Fruit fly (Drosophila melanogaster) whole organism, embryonic: Measurements from ENCODE around the gene CG4629.

ENCODE experiments used
- BEAF-32 ChIP-seq: fragments of 200-800 bp; sonication (Bioruptor generic); optimal IDR thresholded peaks from 3 replicates; lab custom pipeline; 2017; ENCODE audit warnings: missing biosample characterization, missing genetic modification characterization, mild to moderate bottlenecking, moderate library complexity, missing genetic modification reagents
- CG11504 ChIP-seq: fragments of 200-800 bp; sonication (Bioruptor generic); optimal IDR thresholded peaks from 3 replicates; lab custom pipeline; 2019; ENCODE audit warnings: missing biosample characterization, mild to moderate bottlenecking, missing genetic modification characterization, moderate library complexity
- CG12071 ChIP-seq: fragments of 200-800 bp; sonication (Bioruptor generic); optimal IDR thresholded peaks from 3 replicates; lab custom pipeline; 2018; ENCODE audit warnings: missing biosample characterization, mild to moderate bottlenecking, missing genetic modification characterization
- CG12299 ChIP-seq: fragments of 200-800 bp; sonication (Bioruptor generic); optimal IDR thresholded peaks from 2 replicates; lab custom pipeline; 2018; ENCODE audit warnings: missing biosample characterization, mild to moderate bottlenecking, missing genetic modification characterization
- CG15269 ChIP-seq: fragments of 200-800 bp; sonication (Bioruptor generic); optimal IDR thresholded peaks from 2 replicates; lab custom pipeline; 2018; ENCODE audit warnings: missing biosample characterization, mild to moderate bottlenecking, missing genetic modification characterization, moderate library complexity
- CG1602 ChIP-seq: fragments of 200-800 bp; sonication (Bioruptor generic); optimal IDR thresholded peaks from 3 replicates; lab custom pipeline; 2016; ENCODE audit warnings: missing biosample characterization, missing genetic modification characterization
- CG16813 ChIP-seq: fragments of 200-800 bp; sonication (Bioruptor generic); IDR thresholded peaks from 3 replicates; pipeline ENCODE4 v1.3.6; 2022; ENCODE audit warnings: missing biosample characterization, missing genetic modification characterization; ENCODE audit not compliant: partially characterized antibody
- CG17186 ChIP-seq: fragments of 200-800 bp; sonication (Bioruptor generic); optimal IDR thresholded peaks from 3 replicates; lab custom pipeline; 2017; ENCODE audit warnings: missing biosample characterization, missing genetic modification reagents, missing genetic modification characterization
- CG17612 ChIP-seq: fragments of 200-800 bp; sonication (Bioruptor generic); IDR thresholded peaks from 2 replicates; pipeline ENCODE4 v1.3.6; 2022; ENCODE audit warnings: missing biosample characterization, missing genetic modification characterization
- CG18262 ChIP-seq: fragments of 200-800 bp; optimal IDR thresholded peaks from 3 replicates; lab custom pipeline; 2019; ENCODE audit warnings: missing biosample characterization, mild to moderate bottlenecking, missing genetic modification characterization, moderate library complexity
- CG18619 ChIP-seq: fragments of 200-800 bp; sonication (Bioruptor generic); optimal IDR thresholded peaks from 3 replicates; lab custom pipeline; 2017; ENCODE audit warnings: missing biosample characterization, mild to moderate bottlenecking, missing genetic modification characterization
- CG30403 ChIP-seq: fragments of 200-800 bp; sonication (Bioruptor generic); optimal IDR thresholded peaks from 3 replicates; lab custom pipeline; 2016; ENCODE audit warnings: missing biosample characterization, missing genetic modification characterization
- CG3163 ChIP-seq: fragments of 200-800 bp; sonication (Bioruptor generic); optimal IDR thresholded peaks from 3 replicates; lab custom pipeline; 2016; ENCODE audit warnings: missing biosample characterization, missing genetic modification characterization
- CG32532 ChIP-seq: fragments of 200-800 bp; sonication (Bioruptor generic); IDR thresholded peaks from 2 replicates; pipeline ENCODE4 v1.3.6; 2022; ENCODE audit warnings: missing biosample characterization, missing genetic modification characterization
- CG4404 ChIP-seq: fragments of 200-800 bp; sonication (Bioruptor generic); IDR thresholded peaks from 2 replicates; pipeline ENCODE4 v1.3.6; 2022; ENCODE audit warnings: missing biosample characterization, missing genetic modification characterization
- CG4424 ChIP-seq: fragments of 200-800 bp; sonication (Bioruptor generic); optimal IDR thresholded peaks from 3 replicates; lab custom pipeline; 2016; ENCODE audit warnings: missing biosample characterization, missing genetic modification characterization
- CG7372 ChIP-seq: fragments of 200-800 bp; sonication (Bioruptor generic); IDR thresholded peaks from 2 replicates; pipeline ENCODE4 v1.3.6; 2022; ENCODE audit warnings: missing biosample characterization, missing genetic modification characterization
- CG7786 ChIP-seq: fragments of 200-800 bp; sonication (Bioruptor generic); optimal IDR thresholded peaks from 2 replicates; lab custom pipeline; 2016; ENCODE audit warnings: missing biosample characterization, missing genetic modification characterization
- CG8290 ChIP-seq, 3 experiments: fragments of 200-800 bp; sonication (Bioruptor generic); optimal IDR thresholded peaks; 2 replicates each; lab custom pipeline; 2016 to 2019; ENCODE audit warnings: missing biosample characterization in 3 of 3, missing genetic modification characterization in 3 of 3, mild to moderate bottlenecking in 2 of 3, moderate library complexity in 1 of 3
- CG8765 ChIP-seq: fragments of 200-800 bp; sonication (Bioruptor generic); IDR thresholded peaks from 2 replicates; pipeline ENCODE4 v1.3.6; 2022; ENCODE audit warnings: missing biosample characterization, missing genetic modification characterization
- ERR ChIP-seq: fragments of 200-800 bp; sonication (Bioruptor generic); optimal IDR thresholded peaks from 2 replicates; lab custom pipeline; 2016; ENCODE audit warnings: missing biosample characterization, missing genetic modification characterization
- Ets97D ChIP-seq: fragments of 200-800 bp; sonication (Bioruptor generic); optimal IDR thresholded peaks from 3 replicates; lab custom pipeline; 2016; ENCODE audit warnings: missing biosample characterization, missing genetic modification characterization
- HLH54F ChIP-seq: fragments of 200-800 bp; sonication (Bioruptor generic); optimal IDR thresholded peaks from 3 replicates; lab custom pipeline; 2016; ENCODE audit warnings: missing biosample characterization, missing genetic modification characterization
- HmgD ChIP-seq: fragments of 200-800 bp; sonication (Bioruptor generic); optimal IDR thresholded peaks from 3 replicates; lab custom pipeline; 2016; ENCODE audit warnings: missing biosample characterization, missing genetic modification characterization
- Hr51 ChIP-seq, 2 experiments: fragments of 200-800 bp; sonication (Bioruptor generic); optimal IDR thresholded peaks; 2 replicates in 1 of 2; 3 replicates in 1 of 2; lab custom pipeline; 2016 to 2018; ENCODE audit warnings: missing biosample characterization in 2 of 2, missing genetic modification characterization in 2 of 2, mild to moderate bottlenecking in 1 of 2, moderate library complexity in 1 of 2
- Mad ChIP-seq: fragments of 200-800 bp; sonication (Bioruptor generic); optimal IDR thresholded peaks from 2 replicates; lab custom pipeline; 2016; ENCODE audit warnings: missing biosample characterization, missing genetic modification characterization
- Max ChIP-seq: fragments of 200-800 bp; sonication (Bioruptor generic); optimal IDR thresholded peaks from 2 replicates; lab custom pipeline; 2016; ENCODE audit warnings: missing biosample characterization, mild to moderate bottlenecking, missing genetic modification characterization
- NK7.1 ChIP-seq: fragments of 200-800 bp; sonication (Bioruptor generic); optimal IDR thresholded peaks from 3 replicates; lab custom pipeline; 2016; ENCODE audit warnings: missing biosample characterization, missing genetic modification characterization
- Pdp1 ChIP-seq, 2 experiments: fragments of 200-800 bp; sonication (Bioruptor generic); optimal IDR thresholded peaks; 3 replicates each; lab custom pipeline; 2016; ENCODE audit warnings: missing biosample characterization in 2 of 2, missing genetic modification characterization in 2 of 2, mild to moderate bottlenecking in 1 of 2, moderate library complexity in 1 of 2
- Sry-δ ChIP-seq: fragments of 200-800 bp; sonication (Bioruptor generic); optimal IDR thresholded peaks from 2 replicates; lab custom pipeline; 2016; ENCODE audit warnings: missing biosample characterization, missing genetic modification characterization
- bcd ChIP-seq: fragments of 200-800 bp; sonication (Bioruptor generic); optimal IDR thresholded peaks from 2 replicates; lab custom pipeline; 2017; ENCODE audit warnings: missing biosample characterization, mild to moderate bottlenecking, missing genetic modification characterization
- cas ChIP-seq: fragments of 200-800 bp; sonication (Bioruptor generic); IDR thresholded peaks from 2 replicates; pipeline ENCODE4 v1.3.6; 2022; ENCODE audit warnings: missing biosample characterization, missing genetic modification characterization
- corto ChIP-seq: fragments of 200-800 bp; sonication (Bioruptor generic); optimal IDR thresholded peaks from 2 replicates; lab custom pipeline; 2016; ENCODE audit warnings: missing biosample characterization, mild to moderate bottlenecking, missing genetic modification characterization, moderate library complexity
- dati ChIP-seq: fragments of 200-800 bp; sonication (Bioruptor generic); IDR thresholded peaks from 2 replicates; pipeline ENCODE4 v1.3.6; 2022; ENCODE audit warnings: missing biosample characterization, missing genetic modification characterization
- dysf ChIP-seq: fragments of 200-800 bp; sonication (Bioruptor generic); IDR thresholded peaks from 3 replicates; pipeline ENCODE4 v1.3.6; 2022; ENCODE audit warnings: missing biosample characterization, missing genetic modification characterization
- emc ChIP-seq: fragments of 200-800 bp; sonication (Bioruptor generic); optimal IDR thresholded peaks from 2 replicates; lab custom pipeline; 2016; ENCODE audit warnings: missing biosample characterization, missing genetic modification characterization
- gce ChIP-seq: fragments of 200-800 bp; sonication (Bioruptor generic); IDR thresholded peaks from 3 replicates; pipeline ENCODE4 v1.3.6; 2022; ENCODE audit warnings: missing biosample characterization, missing genetic modification characterization
- gsb-n ChIP-seq: fragments of 200-800 bp; sonication (Bioruptor generic); optimal IDR thresholded peaks from 3 replicates; lab custom pipeline; 2018; ENCODE audit warnings: missing biosample characterization, mild to moderate bottlenecking, missing genetic modification characterization
- hkb ChIP-seq, 2 experiments: fragments of 200-800 bp in 1 of 2; fragments of >200 bp in 1 of 2; sonication (Bioruptor generic) in 1 of 2; IDR thresholded peaks in 1 of 2; optimal IDR thresholded peaks in 1 of 2; 2 replicates each; pipeline versions ENCODE4 v1.3.6 to Lab custom; 2017 to 2022; ENCODE audit warnings: missing biosample characterization in 1 of 2, missing genetic modification characterization in 1 of 2
- inv ChIP-seq: fragments of 200-800 bp; sonication (Bioruptor generic); IDR thresholded peaks from 2 replicates; pipeline ENCODE4 v1.3.6; 2022; ENCODE audit warnings: missing biosample characterization, missing genetic modification characterization; ENCODE audit not compliant: partially characterized antibody
- lab ChIP-seq: fragments of 200-800 bp; sonication (Bioruptor generic); optimal IDR thresholded peaks from 3 replicates; lab custom pipeline; 2017; ENCODE audit warnings: missing biosample characterization, missing genetic modification characterization, mild to moderate bottlenecking, moderate library complexity, missing genetic modification reagents
- nom ChIP-seq: fragments of 200-800 bp; sonication (Bioruptor generic); optimal IDR thresholded peaks from 2 replicates; lab custom pipeline; 2017; ENCODE audit warnings: missing biosample characterization, missing genetic modification characterization, mild to moderate bottlenecking, moderate library complexity, missing genetic modification reagents
- pb ChIP-seq: fragments of 200-800 bp; sonication (Bioruptor generic); optimal IDR thresholded peaks from 3 replicates; lab custom pipeline; 2016; ENCODE audit warnings: missing biosample characterization, missing genetic modification characterization
- row ChIP-seq: fragments of 200-800 bp; sonication (Bioruptor generic); IDR thresholded peaks from 3 replicates; pipeline ENCODE4 v1.3.6; 2022; ENCODE audit warnings: missing biosample characterization, missing genetic modification characterization
- sima ChIP-seq: fragments of 200-800 bp; sonication (Bioruptor generic); optimal IDR thresholded peaks from 2 replicates; lab custom pipeline; 2016; ENCODE audit warnings: missing biosample characterization, missing genetic modification characterization
- sr ChIP-seq: fragments of 200-800 bp; sonication (Bioruptor generic); IDR thresholded peaks from 3 replicates; pipeline ENCODE4 v1.3.6; 2022; ENCODE audit warnings: missing biosample characterization, missing genetic modification characterization
- tll ChIP-seq, 2 experiments: fragments of 200-800 bp in 1 of 2; fragments of >200 bp in 1 of 2; sonication (Bioruptor generic) in 1 of 2; optimal IDR thresholded peaks; 2 replicates each; lab custom pipeline; 2017 to 2019; ENCODE audit warnings: missing biosample characterization in 2 of 2, missing genetic modification characterization in 2 of 2, mild to moderate bottlenecking in 1 of 2, moderate library complexity in 1 of 2
- twi ChIP-seq: fragments of 200-800 bp; optimal IDR thresholded peaks from 2 replicates; lab custom pipeline; 2019; ENCODE audit warnings: missing biosample characterization, mild to moderate bottlenecking, missing genetic modification characterization, moderate library complexity
- unc-4 ChIP-seq: fragments of 200-800 bp; sonication (Bioruptor generic); IDR thresholded peaks from 2 replicates; pipeline ENCODE4 v1.3.6; 2022; ENCODE audit warnings: missing biosample characterization, missing genetic modification characterization; ENCODE audit not compliant: partially characterized antibody

Gene CG4629

dm6 chr2L:1072184-1072583, 30.1 kb downstream of the CG4629 start (continued):
- TF ChIP-seq CG17612 (GFP tag; lab: Robert Waterston, UW) (peak; percentile 70), dysf (GFP tag; lab: Robert Waterston, UW) (peak; percentile 75), Sry-δ (GFP tag; lab: Kevin White, UChicago) (peak; percentile 69), corto (GFP tag; lab: Kevin White, UChicago) (no peak), gce (GFP tag; lab: Robert Waterston, UW) (peak; percentile 94), HLH54F (GFP tag; lab: Kevin White, UChicago) (peak; percentile 75), CG7372 (GFP tag; lab: Robert Waterston, UW) (peak; percentile 74), CG4424 (GFP tag; lab: Kevin White, UChicago) (peak; percentile 89), row (peak; percentile 18; the same call in 1 of the 3 replicates), lab (GFP tag; lab: Kevin White, UChicago) (peak; percentile 97), inv (GFP tag; lab: Robert Waterston, UW) (no peak), cas (GFP tag; lab: Robert Waterston, UW) (peak; percentile 45; the same call in 1 of the 2 replicates), CG15269 (tag; lab: Kevin White, UChicago) (peak; percentile 78), Pdp1 (GFP tag; optimal IDR thresholded peaks at IDR 0.05; lab: Kevin White, UChicago) (peak; percentile 88), CG7786 (GFP tag; lab: Kevin White, UChicago) (peak; percentile 87), CG12071 (GFP tag; lab: Kevin White, UChicago) (peak; percentile 97), CG1602 (GFP tag; lab: Kevin White, UChicago) (peak; percentile 83), emc (GFP tag; lab: Kevin White, UChicago) (peak; percentile 82), gsb-n (peak; percentile 95), nom (GFP tag; lab: Kevin White, UChicago) (peak; percentile 52), ERR (GFP tag; lab: Kevin White, UChicago) (peak; percentile 91), pb (GFP tag; lab: Kevin White, UChicago) (peak; percentile 91), Max (GFP tag; lab: Kevin White, UChicago) (peak; percentile 91), Hr51 (GFP tag; optimal IDR thresholded peaks at IDR 0.05; lab: Kevin White, UChicago) (peak; percentile 67 to 92), NK7.1 (GFP tag; lab: Kevin White, UChicago) (peak; percentile 95), dati (peak; percentile 81), Mad (peak; percentile 94), CG11504 (tag; lab: Kevin White, UChicago) (peak; percentile 81), tll (GFP tag; optimal IDR thresholded peaks at IDR 0.05; lab: Kevin White, UChicago) (peak in 1 of 2 experiments; percentile 22), HmgD (GFP tag; lab: Kevin White, UChicago) (peak; percentile 61), CG18262 (tag; lab: Kevin White, UChicago) (peak; percentile 87), CG8765 (GFP tag; lab: Robert Waterston, UW) (no peak), CG3163 (peak; percentile 87), BEAF-32 (no peak), CG12299 (tag; lab: Kevin White, UChicago) (peak; percentile 92), sr (GFP tag; lab: Robert Waterston, UW) (peak; percentile 94), CG17186 (GFP tag; lab: Kevin White, UChicago) (peak; percentile 93), bcd (GFP tag; lab: Kevin White, UChicago) (peak; percentile 91), Ets97D (GFP tag; lab: Kevin White, UChicago) (peak; percentile 74), CG8290 (GFP tag; optimal IDR thresholded peaks at IDR 0.05; lab: Kevin White, UChicago) (peak; percentile 95), CG8290 (tag; optimal IDR thresholded peaks at IDR 0.05; lab: Kevin White, UChicago) (peak; percentile 97 to 98), twi (tag; lab: Kevin White, UChicago) (peak; percentile 76), unc-4 (GFP tag; lab: Robert Waterston, UW) (no peak), CG30403 (GFP tag; lab: Kevin White, UChicago) (peak; percentile 74), CG4404 (GFP tag; lab: Robert Waterston, UW) (peak; percentile 7; the same call in 1 of the 2 replicates), CG18619 (GFP tag; lab: Kevin White, UChicago) (peak; percentile 94), hkb (optimal IDR thresholded peaks at IDR 0.05; lab: Kevin White, UChicago) (no peak), hkb (GFP tag; IDR thresholded peaks at IDR 0.05; lab: Robert Waterston, UW) (peak; percentile 94), sima (GFP tag; lab: Kevin White, UChicago) (peak; percentile 84), CG32532 (GFP tag; lab: Robert Waterston, UW) (peak; percentile 82), CG16813 (GFP tag; lab: Robert Waterston, UW) (no peak)
